Fruit fly (Drosophila melanogaster) whole organism, prepupa: ENCODE data around the gene Pvf2.

ENCODE experiments used
- Blimp-1 ChIP-seq: fragments of 200-800 bp; sonication (Bioruptor generic); optimal IDR thresholded peaks from 3 replicates; lab custom pipeline; 2017; ENCODE audit warnings: missing biosample characterization, missing genetic modification characterization, mild to moderate bottlenecking, moderate library complexity, missing genetic modification reagents
- CG10631 ChIP-seq: fragments of 200-800 bp; sonication (Bioruptor generic); optimal IDR thresholded peaks from 2 replicates; lab custom pipeline; 2016; ENCODE audit warnings: missing biosample characterization, missing genetic modification characterization
- CG10669 ChIP-seq: fragments of 200-800 bp; sonication (Bioruptor generic); optimal IDR thresholded peaks from 3 replicates; lab custom pipeline; 2018; ENCODE audit warnings: missing biosample characterization, mild to moderate bottlenecking, missing genetic modification characterization, moderate library complexity
- CG11294 ChIP-seq: fragments of 200-800 bp; sonication (Bioruptor generic); IDR thresholded peaks from 2 replicates; pipeline ENCODE4 v1.3.6; 2022; ENCODE audit warnings: missing biosample characterization, missing genetic modification characterization
- CG11762 ChIP-seq: fragments of 200-800 bp; sonication (Bioruptor generic); optimal IDR thresholded peaks from 3 replicates; lab custom pipeline; 2016; ENCODE audit warnings: missing biosample characterization, missing genetic modification characterization; ENCODE audit not compliant: insufficient read depth
- CG1621 ChIP-seq: fragments of 200-800 bp; sonication (Bioruptor generic); optimal IDR thresholded peaks from 3 replicates; lab custom pipeline; 2018; ENCODE audit warnings: missing biosample characterization, mild to moderate bottlenecking, missing genetic modification characterization
- CG16779 ChIP-seq: fragments of 200-800 bp; sonication (Bioruptor generic); optimal IDR thresholded peaks from 3 replicates; lab custom pipeline; 2017; ENCODE audit warnings: missing biosample characterization, mild to moderate bottlenecking, missing genetic modification characterization
- CG3032 ChIP-seq: fragments of 200-800 bp; optimal IDR thresholded peaks from 2 replicates; lab custom pipeline; 2019; ENCODE audit warnings: missing biosample characterization, mild to moderate bottlenecking, missing genetic modification characterization, moderate library complexity
- CG31627 ChIP-seq: fragments of 200-800 bp; sonication (Bioruptor generic); optimal IDR thresholded peaks from 3 replicates; lab custom pipeline; 2016; ENCODE audit warnings: missing biosample characterization, missing genetic modification characterization
- CG32006 ChIP-seq: fragments of 200-800 bp; sonication (Bioruptor generic); optimal IDR thresholded peaks from 3 replicates; lab custom pipeline; 2017; ENCODE audit warnings: missing biosample characterization, mild to moderate bottlenecking, missing genetic modification characterization
- CG34406 ChIP-seq: fragments of 200-800 bp; sonication (Bioruptor generic); optimal IDR thresholded peaks from 3 replicates; lab custom pipeline; 2016; ENCODE audit warnings: missing biosample characterization, missing genetic modification characterization
- CG3919 ChIP-seq: fragments of 200-800 bp; sonication (Bioruptor generic); optimal IDR thresholded peaks from 3 replicates; lab custom pipeline; 2016; ENCODE audit warnings: missing biosample characterization, missing genetic modification characterization
- CG6163 ChIP-seq: fragments of 200-800 bp; sonication (Bioruptor generic); IDR thresholded peaks from 3 replicates; pipeline ENCODE4 v1.3.6; 2022; ENCODE audit warnings: missing biosample characterization, missing genetic modification characterization
- CG6276 ChIP-seq: fragments of 200-800 bp; sonication (Bioruptor generic); optimal IDR thresholded peaks from 2 replicates; lab custom pipeline; 2017; ENCODE audit warnings: missing biosample characterization, mild to moderate bottlenecking, missing genetic modification characterization
- CG6792 ChIP-seq: fragments of 200-800 bp; sonication (Bioruptor generic); optimal IDR thresholded peaks from 3 replicates; lab custom pipeline; 2016; ENCODE audit warnings: missing biosample characterization, missing genetic modification characterization
- CG6808 ChIP-seq: fragments of 200-800 bp; sonication (Bioruptor generic); optimal IDR thresholded peaks from 3 replicates; lab custom pipeline; 2017; ENCODE audit warnings: missing biosample characterization, missing genetic modification characterization, mild to moderate bottlenecking, moderate library complexity, missing genetic modification reagents
- CG6854 ChIP-seq: fragments of 200-800 bp; sonication (Bioruptor generic); optimal IDR thresholded peaks from 2 replicates; lab custom pipeline; 2017; ENCODE audit warnings: missing biosample characterization, mild to moderate bottlenecking, missing genetic modification characterization
- CG7368 ChIP-seq: fragments of 200-800 bp; sonication (Bioruptor generic); optimal IDR thresholded peaks from 3 replicates; lab custom pipeline; 2016; ENCODE audit warnings: missing biosample characterization, missing genetic modification characterization
- CG8119 ChIP-seq: fragments of 200-800 bp; sonication (Bioruptor generic); IDR thresholded peaks from 3 replicates; pipeline ENCODE4 v1.3.6; 2022; ENCODE audit warnings: missing biosample characterization, missing genetic modification characterization
- CG8319 ChIP-seq: fragments of 200-800 bp; sonication (Bioruptor generic); optimal IDR thresholded peaks from 3 replicates; lab custom pipeline; 2016; ENCODE audit warnings: missing biosample characterization, missing genetic modification characterization
- CG8632 ChIP-seq: fragments of 200-800 bp; sonication (Bioruptor generic); optimal IDR thresholded peaks from 3 replicates; lab custom pipeline; 2016; ENCODE audit warnings: missing biosample characterization, missing genetic modification characterization
- Eip75B ChIP-seq: fragments of 200-800 bp; sonication (Bioruptor generic); optimal IDR thresholded peaks from 3 replicates; lab custom pipeline; 2016; ENCODE audit warnings: missing biosample characterization, missing genetic modification characterization
- Eip93F ChIP-seq: fragments of 200-800 bp; sonication (Bioruptor generic); optimal IDR thresholded peaks from 2 replicates; lab custom pipeline; 2016; ENCODE audit warnings: missing biosample characterization, mild to moderate bottlenecking, missing genetic modification characterization
- Ets21C ChIP-seq: fragments of 200-800 bp; sonication (Bioruptor generic); optimal IDR thresholded peaks from 3 replicates; lab custom pipeline; 2016; ENCODE audit warnings: missing biosample characterization, missing genetic modification characterization
- Ets96B ChIP-seq: fragments of 200-800 bp; optimal IDR thresholded peaks from 2 replicates; lab custom pipeline; 2019; ENCODE audit warnings: missing biosample characterization, mild to moderate bottlenecking, missing genetic modification characterization, moderate library complexity
- Gug ChIP-seq: fragments of 200-800 bp; sonication (Bioruptor generic); IDR thresholded peaks from 2 replicates; pipeline ENCODE4 v1.3.6; 2022; ENCODE audit warnings: missing biosample characterization, missing genetic modification characterization
- Hr4 ChIP-seq: fragments of 200-800 bp; sonication (Bioruptor generic); optimal IDR thresholded peaks from 3 replicates; lab custom pipeline; 2016; ENCODE audit warnings: missing biosample characterization, missing genetic modification characterization
- Met ChIP-seq: fragments of 200-800 bp; sonication (Bioruptor generic); optimal IDR thresholded peaks from 3 replicates; lab custom pipeline; 2016; ENCODE audit warnings: missing biosample characterization, missing genetic modification characterization
- OdsH ChIP-seq: fragments of 200-800 bp; sonication (Bioruptor generic); optimal IDR thresholded peaks from 3 replicates; lab custom pipeline; 2016; ENCODE audit warnings: missing biosample characterization, missing genetic modification characterization
- Sox102F ChIP-seq: fragments of 200-800 bp; sonication (Bioruptor generic); optimal IDR thresholded peaks from 2 replicates; lab custom pipeline; 2016; ENCODE audit warnings: missing biosample characterization, mild to moderate bottlenecking, missing genetic modification characterization
- Sox15 ChIP-seq: fragments of 200-800 bp; sonication (Bioruptor generic); optimal IDR thresholded peaks from 3 replicates; lab custom pipeline; 2016; ENCODE audit warnings: missing biosample characterization, missing genetic modification characterization
- achi ChIP-seq: fragments of 200-800 bp; sonication (Bioruptor generic); optimal IDR thresholded peaks from 3 replicates; lab custom pipeline; 2016; ENCODE audit warnings: missing biosample characterization, missing genetic modification characterization
- acj6 ChIP-seq: fragments of 200-800 bp; sonication (Bioruptor generic); optimal IDR thresholded peaks from 3 replicates; lab custom pipeline; 2016; ENCODE audit warnings: missing biosample characterization, missing genetic modification characterization
- cyc ChIP-seq: fragments of 200-800 bp; sonication (Bioruptor generic); optimal IDR thresholded peaks from 3 replicates; lab custom pipeline; 2016; ENCODE audit warnings: missing biosample characterization, missing genetic modification characterization
- dac ChIP-seq: fragments of 200-800 bp; sonication (Bioruptor generic); optimal IDR thresholded peaks from 2 replicates; lab custom pipeline; 2017; ENCODE audit warnings: missing biosample characterization, mild to moderate bottlenecking, missing genetic modification characterization
- dsx ChIP-seq: fragments of 200-800 bp; optimal IDR thresholded peaks from 3 replicates; lab custom pipeline; 2019; ENCODE audit warnings: missing biosample characterization, mild to moderate bottlenecking, missing genetic modification characterization, moderate library complexity; ENCODE audit not compliant: poor library complexity, severe bottlenecking
- eg ChIP-seq: fragments of 200-800 bp; sonication (Bioruptor generic); IDR thresholded peaks from 3 replicates; pipeline ENCODE4 v1.3.6; 2022; ENCODE audit warnings: missing biosample characterization, missing genetic modification characterization
- fd59A ChIP-seq: fragments of 200-800 bp; sonication (Bioruptor generic); optimal IDR thresholded peaks from 2 replicates; lab custom pipeline; 2017; ENCODE audit warnings: missing biosample characterization, mild to moderate bottlenecking, missing genetic modification characterization, missing genetic modification reagents
- fd85E ChIP-seq: fragments of 200-800 bp; sonication (Bioruptor generic); optimal IDR thresholded peaks from 3 replicates; lab custom pipeline; 2016; ENCODE audit warnings: missing biosample characterization, missing genetic modification characterization
- fkh ChIP-seq: fragments of 200-800 bp; sonication (Bioruptor generic); optimal IDR thresholded peaks from 3 replicates; lab custom pipeline; 2017; ENCODE audit warnings: missing biosample characterization, mild to moderate bottlenecking, missing genetic modification characterization, moderate library complexity
- lz ChIP-seq: fragments of 200-800 bp; sonication (Bioruptor generic); optimal IDR thresholded peaks from 3 replicates; lab custom pipeline; 2016; ENCODE audit warnings: missing biosample characterization, missing genetic modification characterization
- net ChIP-seq: fragments of 200-800 bp; sonication (Bioruptor generic); optimal IDR thresholded peaks from 3 replicates; lab custom pipeline; 2016; ENCODE audit warnings: missing biosample characterization, missing genetic modification characterization
- pdm3 ChIP-seq: fragments of 200-800 bp; sonication (Bioruptor generic); optimal IDR thresholded peaks from 3 replicates; lab custom pipeline; 2016; ENCODE audit warnings: missing biosample characterization, missing genetic modification characterization
- salr ChIP-seq, 2 experiments: fragments of 200-800 bp; sonication (Bioruptor generic); optimal IDR thresholded peaks; 3 replicates each; lab custom pipeline; 2016 to 2018; ENCODE audit warnings: missing biosample characterization in 2 of 2, missing genetic modification characterization in 2 of 2, mild to moderate bottlenecking in 1 of 2
- spab ChIP-seq: fragments of 200-800 bp; sonication (Bioruptor generic); optimal IDR thresholded peaks from 2 replicates; lab custom pipeline; 2017; ENCODE audit warnings: missing biosample characterization, mild to moderate bottlenecking, missing genetic modification characterization, missing genetic modification reagents
- ss ChIP-seq, 2 experiments: fragments of 200-800 bp; sonication (Bioruptor generic); optimal IDR thresholded peaks; 2 replicates in 1 of 2; 3 replicates in 1 of 2; lab custom pipeline; 2017 to 2018; ENCODE audit warnings: mild to moderate bottlenecking in 2 of 2, missing biosample characterization in 2 of 2, missing genetic modification characterization in 2 of 2, moderate library complexity in 1 of 2
- svp ChIP-seq: fragments of 200-800 bp; sonication (Bioruptor generic); peaks from one replicate; lab custom pipeline; 2016; ENCODE audit warnings: missing biosample characterization, missing genetic modification characterization
- topi ChIP-seq: fragments of 200-800 bp; sonication (Bioruptor generic); optimal IDR thresholded peaks from 3 replicates; lab custom pipeline; 2016; ENCODE audit warnings: missing biosample characterization, missing genetic modification characterization
- vri ChIP-seq: fragments of 200-800 bp; sonication (Bioruptor generic); optimal IDR thresholded peaks from 3 replicates; lab custom pipeline; 2016; ENCODE audit warnings: missing biosample characterization, mild to moderate bottlenecking, missing genetic modification characterization

Pvf2 gene

dm6 chr2L:7043039-7043905 lies 41.2 kb downstream of the Pvf2 start:
- TF ChIP-seq topi (GFP tag; lab: Kevin White, UChicago) (peak; percentile 67), ss (GFP tag; optimal IDR thresholded peaks at IDR 0.05; lab: Kevin White, UChicago) (peak in 1 of 2 experiments; percentile 25), lz (GFP tag; lab: Kevin White, UChicago) (peak; percentile 55), CG3919 (peak; percentile 24), CG6808 (GFP tag; lab: Kevin White, UChicago) (peak; percentile 45), CG10631 (peak; percentile 29), CG10669 (GFP tag; lab: Kevin White, UChicago) (peak; percentile 29), eg (peak; percentile 29; the same call in 1 of the 3 replicates), pdm3 (peak; percentile 40), CG31627 (peak; percentile 50), fkh (peak; percentile 92), fd59A (peak; percentile 20), dac (GFP tag; lab: Kevin White, UChicago) (no peak), Sox15 (GFP tag; lab: Kevin White, UChicago) (no peak), vri (peak; percentile 79), CG11294 (GFP tag; lab: Robert Waterston, UW) (0 out of 2 replicates have a peak, but pooled peaks have one; percentile 5), Sox102F (GFP tag; lab: Kevin White, UChicago) (peak; percentile 53), CG8319 (GFP tag; lab: Kevin White, UChicago) (peak; percentile 16), Blimp-1 (GFP tag; lab: Kevin White, UChicago) (peak; percentile 52), CG8632 (GFP tag; lab: Kevin White, UChicago) (peak; percentile 28), spab (GFP tag; lab: Kevin White, UChicago) (no peak), Met (GFP tag; lab: Kevin White, UChicago) (peak; percentile 66), CG6854 (GFP tag; lab: Kevin White, UChicago) (no peak), CG11762 (no peak), salr (GFP tag; optimal IDR thresholded peaks at IDR 0.05; lab: Kevin White, UChicago) (peak in 1 of 2 experiments; percentile 37), cyc (peak; percentile 57), Eip93F (GFP tag; lab: Kevin White, UChicago) (peak; percentile 22), fd85E (GFP tag; lab: Kevin White, UChicago) (no peak), svp (GFP tag; lab: Kevin White, UChicago) (peak; percentile 88), CG34406 (GFP tag; lab: Kevin White, UChicago) (peak; percentile 32), acj6 (GFP tag; lab: Kevin White, UChicago) (peak; percentile 52), OdsH (peak; percentile 44), Ets21C (GFP tag; lab: Kevin White, UChicago) (peak; percentile 3), CG8119 (no peak), CG3032 (tag; lab: Kevin White, UChicago) (peak; percentile 20), CG16779 (tag; lab: Kevin White, UChicago) (no peak), CG32006 (GFP tag; lab: Kevin White, UChicago) (peak; percentile 63), CG1621 (tag; lab: Kevin White, UChicago) (no peak), CG7368 (no peak), Gug (GFP tag; lab: Robert Waterston, UW) (no peak), achi (GFP tag; lab: Kevin White, UChicago) (peak; percentile 28), CG6276 (GFP tag; lab: Kevin White, UChicago) (peak; percentile 35), CG6163 (GFP tag; lab: Robert Waterston, UW) (peak; percentile 32; the same call in 2 of the 3 replicates), Hr4 (GFP tag; lab: Kevin White, UChicago) (peak; percentile 24), Ets96B (no peak), net (GFP tag; lab: Kevin White, UChicago) (peak; percentile 22), CG6792 (no peak), dsx (GFP tag; lab: Kevin White, UChicago) (no peak), Eip75B (peak; percentile 42)
